Fruit fly (Drosophila melanogaster) Kc167 (cell line): ENCODE measurements around the gene CG14795.

Experiments used
- Sin3A ChIP-seq: fragments of >200 bp; optimal IDR thresholded peaks from 2 replicates; lab custom pipeline; 2018; ENCODE audit warnings: missing external identifiers
- psq ChIP-seq: fragments of >200 bp; optimal IDR thresholded peaks from 2 replicates; lab custom pipeline; 2017; ENCODE audit warnings: missing external identifiers

DNA sequence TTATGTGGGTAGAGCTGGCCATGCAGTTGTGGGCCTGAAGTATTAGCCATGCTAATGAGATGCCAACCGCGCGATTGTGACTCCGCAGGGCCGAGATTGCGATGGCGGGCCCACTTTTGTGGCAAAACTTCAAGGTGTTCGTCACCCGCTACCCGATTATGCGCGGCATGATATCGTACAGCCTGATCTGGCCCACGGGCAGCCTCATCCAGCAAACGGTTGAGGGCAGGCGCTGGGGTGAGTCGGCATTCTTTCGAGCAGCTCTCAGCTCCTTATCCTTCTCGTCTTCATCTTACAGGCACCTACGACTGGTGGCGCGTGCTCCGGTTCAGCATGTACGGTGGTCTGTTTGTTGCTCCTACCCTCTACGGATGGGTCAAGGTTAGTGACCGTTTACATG lies 42.9 kb downstream of the CG14795 start, which contains the start of gene CG32808:
- TF ChIP-seq psq (lab: Kevin White, UChicago): no peak
- no peak for TF ChIP-seq Sin3A (lab: Kevin White, UChicago)
